Worm (Caenorhabditis elegans): ENCODE data around the gene F59A6.13.

Gene F59A6.13

ce11 chrII:4993530-4994192 lies 28.9 kb upstream of the F59A6.13 start, which contains the start of the genes eif-1 and vps-24 (continued):
- TF ChIP-seq cebp-1 (GFP tag; IDR thresholded peaks at IDR 0.05) (no peak), cebp-1 (tag; optimal IDR thresholded peaks at IDR 0.05) (peak; percentile 45), lin-54 (GFP tag; optimal IDR thresholded peaks at IDR 0.05) (peak; percentile 5)

- TF ChIP-seq mxl-1 (tag; optimal IDR thresholded peaks at IDR 0.05) (no peak), cebp-1 (GFP tag; IDR thresholded peaks at IDR 0.05) (no peak), cebp-1 (tag; optimal IDR thresholded peaks at IDR 0.05) (peak; percentile 37)
These were observed 27.7 kb upstream of the F59A6.13 start, which contains the start of gene rnh-1.0 for ce11 chrII:4994939-4995338. rnh-1.0 (plus strand) TSS chrII:4995327.

- TF ChIP-seq F57A8.1 (GFP tag; optimal IDR thresholded peaks at IDR 0.05): no peak
- TF ChIP-seq dpl-1 (GFP tag; optimal IDR thresholded peaks at IDR 0.05): no peak
- TF ChIP-seq attf-5 (GFP tag; optimal IDR thresholded peaks at IDR 0.05): no peak
- no peak for TF ChIP-seq Y53F4B.3 (GFP tag; IDR thresholded peaks at IDR 0.05)
- TF ChIP-seq C17E4.6 (GFP tag; IDR thresholded peaks at IDR 0.05): no peak
- no peak for TF ChIP-seq B0019.2 (GFP tag; conservative IDR thresholded peaks at IDR 0.05)
- TF ChIP-seq hlh-12 (tag; optimal IDR thresholded peaks at IDR 0.05): no peak
- TF ChIP-seq hmg-20 (GFP tag; IDR thresholded peaks at IDR 0.05): no peak
- TF ChIP-seq mcd-1 (GFP tag; IDR thresholded peaks at IDR 0.05): no peak
- no peak for TF ChIP-seq F23B12.7 (tag; optimal IDR thresholded peaks at IDR 0.05; ENCODE audit: insufficient read depth)
These were observed 23.9 kb upstream of the F59A6.13 start, which contains the start of gene F59A6.11 for ce11 chrII:4998657-4999056. F59A6.11 (minus strand) TSS chrII:4998757.

- TF ChIP-seq bed-2 (GFP tag; IDR thresholded peaks at IDR 0.05) (no peak), T07F8.4 (tag; optimal IDR thresholded peaks at IDR 0.05) (no peak), nhr-90 (tag; optimal IDR thresholded peaks at IDR 0.05) (no peak), B0019.2 (GFP tag; conservative IDR thresholded peaks at IDR 0.05) (no peak), attf-6 (GFP tag; IDR thresholded peaks at IDR 0.05) (no peak), egrh-3 (GFP tag; IDR thresholded peaks at IDR 0.05) (no peak), Y53G8AR.9 (GFP tag; conservative IDR thresholded peaks at IDR 0.05) (peak; percentile 70; the same call in 1 of the 2 replicates), lin-35 (GFP tag; optimal IDR thresholded peaks at IDR 0.05) (peak; percentile 52 to 98 (median 71)), madf-10 (tag; optimal IDR thresholded peaks at IDR 0.05) (no peak), lin-40 (tag; optimal IDR thresholded peaks at IDR 0.05) (no peak), nfyb-1 (GFP tag; IDR thresholded peaks at IDR 0.05) (peak; percentile 74), unc-130 (GFP tag; optimal IDR thresholded peaks at IDR 0.05) (no peak), K12H6.12 (tag; optimal IDR thresholded peaks at IDR 0.05) (no peak), zim-3 (tag; optimal IDR thresholded peaks at IDR 0.05) (no peak), rec-8 (tag; optimal IDR thresholded peaks at IDR 0.05) (no peak), ama-1 (optimal IDR thresholded peaks at IDR 0.05) (no peak), ama-1 (GFP tag; optimal IDR thresholded peaks at IDR 0.05) (no peak), die-1 (tag; optimal IDR thresholded peaks at IDR 0.05) (no peak), F22D6.2 (tag; optimal IDR thresholded peaks at IDR 0.05) (no peak), attf-3 (GFP tag; conservative IDR thresholded peaks at IDR 0.05) (peak; percentile 30; the same call in 1 of the 2 replicates), aptf-3 (GFP tag; IDR thresholded peaks at IDR 0.05) (no peak), tbp1 (GFP tag; optimal IDR thresholded peaks at IDR 0.05) (peak; percentile 57), ceh-27 (GFP tag; optimal IDR thresholded peaks at IDR 0.05) (peak; percentile 72), lag-1 (GFP tag; IDR thresholded peaks at IDR 0.05) (no peak), dpff-1 (tag; optimal IDR thresholded peaks at IDR 0.05) (no peak), pbrm-1 (GFP tag; IDR thresholded peaks at IDR 0.05) (0 out of 2 replicates have a peak, but pooled peaks have one; percentile 42), B0035.1 (tag; optimal IDR thresholded peaks at IDR 0.05) (no peak), mel-28 (tag; optimal IDR thresholded peaks at IDR 0.05; ENCODE audit: borderline replicate concordance) (no peak), hsf-1 (GFP tag; IDR thresholded peaks at IDR 0.05) (no peak), efl-1 (GFP tag; optimal IDR thresholded peaks at IDR 0.05) (peak; percentile 91)
These were observed 23.5 kb upstream of the F59A6.13 start, which contains the start of gene citk-2 for ce11 chrII:4999122-4999521. citk-2 (plus strand) TSS chrII:4999520.
